Worm (Caenorhabditis elegans) whole organism, late embryonic: ENCODE measurements around the gene F07C3.9.

ENCODE experiments used
- F13H6.1 ChIP-seq: sonication (generic microtip); optimal IDR thresholded peaks from 2 replicates; lab custom pipeline; 2016; ENCODE audit warnings: missing genetic modification characterization, missing compliant biosample characterization
- K09A11.1 ChIP-seq: sonication (generic microtip); optimal IDR thresholded peaks from 2 replicates; lab custom pipeline; 2017; ENCODE audit warnings: antibody characterized with exemption, mild to moderate bottlenecking, missing genetic modification characterization, missing compliant biosample characterization; ENCODE audit not compliant: insufficient read depth
- T23F11.4 ChIP-seq: fragments of 200-800 bp; sonication (Bioruptor generic); optimal IDR thresholded peaks from 2 replicates; lab custom pipeline; 2018; ENCODE audit warnings: mild to moderate bottlenecking, missing genetic modification characterization, missing compliant biosample characterization
- Y22D7AL.16 ChIP-seq: sonication (generic microtip); optimal IDR thresholded peaks from 2 replicates; lab custom pipeline; 2016; ENCODE audit warnings: missing genetic modification characterization, missing compliant biosample characterization
- ceh-14 ChIP-seq: sonication (generic microtip); optimal IDR thresholded peaks from 2 replicates; lab custom pipeline; 2016; ENCODE audit warnings: missing genotype, missing genetic modification characterization, missing compliant biosample characterization
- ceh-18 ChIP-seq: sonication (generic microtip); optimal IDR thresholded peaks from 2 replicates; lab custom pipeline; 2016; ENCODE audit warnings: missing genetic modification characterization, missing compliant biosample characterization
- ceh-2 ChIP-seq: sonication (generic microtip); optimal IDR thresholded peaks from 2 replicates; lab custom pipeline; 2016; ENCODE audit warnings: missing genotype, missing genetic modification characterization, missing compliant biosample characterization
- ceh-24 ChIP-seq: sonication (generic microtip); optimal IDR thresholded peaks from 2 replicates; lab custom pipeline; 2016; ENCODE audit warnings: mild to moderate bottlenecking, missing genetic modification characterization, missing compliant biosample characterization
- ceh-30 ChIP-seq: fragments of 150-350 bp; optimal IDR thresholded peaks from 2 replicates; lab custom pipeline; 2014; ENCODE audit warnings: missing biosample characterization, missing genetic modification characterization
- ceh-31 ChIP-seq: sonication (generic microtip); optimal IDR thresholded peaks from 2 replicates; lab custom pipeline; 2016; ENCODE audit warnings: missing genetic modification characterization, missing compliant biosample characterization
- ceh-34 ChIP-seq: sonication (generic microtip); optimal IDR thresholded peaks from 2 replicates; lab custom pipeline; 2016; ENCODE audit warnings: mild to moderate bottlenecking, missing genetic modification characterization, missing compliant biosample characterization
- ceh-6 ChIP-seq: fragments of 200-800 bp; sonication (Bioruptor generic); optimal IDR thresholded peaks from 2 replicates; lab custom pipeline; 2018; ENCODE audit warnings: mild to moderate bottlenecking, missing genetic modification characterization, missing compliant biosample characterization
- ceh-9 ChIP-seq: sonication (generic microtip); optimal IDR thresholded peaks from 2 replicates; lab custom pipeline; 2016; ENCODE audit warnings: mild to moderate bottlenecking, missing genetic modification characterization, inconsistent platforms, missing compliant biosample characterization
- che-1 ChIP-seq: sonication (generic microtip); optimal IDR thresholded peaks from 2 replicates; lab custom pipeline; 2016; ENCODE audit warnings: mild to moderate bottlenecking, missing genetic modification characterization, missing compliant biosample characterization
- dmd-4 ChIP-seq: sonication (generic microtip); optimal IDR thresholded peaks from 2 replicates; lab custom pipeline; 2016; ENCODE audit warnings: borderline replicate concordance, missing genetic modification characterization, missing compliant biosample characterization
- dve-1 ChIP-seq: sonication (generic microtip); optimal IDR thresholded peaks from 2 replicates; lab custom pipeline; 2017; ENCODE audit warnings: antibody characterized with exemption, mild to moderate bottlenecking, missing genetic modification characterization, missing compliant biosample characterization
- elt-2 ChIP-seq: sonication (generic microtip); optimal IDR thresholded peaks from 2 replicates; lab custom pipeline; 2016; ENCODE audit warnings: missing genetic modification reagents, missing genetic modification characterization, missing compliant biosample characterization
- ets-4 ChIP-seq: sonication (generic microtip); optimal IDR thresholded peaks from 2 replicates; lab custom pipeline; 2016; ENCODE audit warnings: missing genetic modification characterization, missing compliant biosample characterization
- fax-1 ChIP-seq: sonication (generic microtip); optimal IDR thresholded peaks from 2 replicates; lab custom pipeline; 2016; ENCODE audit warnings: missing genotype, missing genetic modification characterization, missing compliant biosample characterization
- gmeb-2 ChIP-seq: sonication (generic microtip); optimal IDR thresholded peaks from 2 replicates; lab custom pipeline; 2016; ENCODE audit warnings: missing genetic modification characterization, inconsistent platforms, missing compliant biosample characterization
- hlh-30 ChIP-seq: sonication (generic microtip); optimal IDR thresholded peaks from 2 replicates; lab custom pipeline; 2017; ENCODE audit warnings: antibody characterized with exemption, missing genetic modification characterization, missing compliant biosample characterization; ENCODE audit not compliant: insufficient read depth
- hlh-6 ChIP-seq: sonication (generic microtip); optimal IDR thresholded peaks from 2 replicates; lab custom pipeline; 2016; ENCODE audit warnings: missing genotype, missing genetic modification characterization, missing compliant biosample characterization
- hlh-8 ChIP-seq: sonication (generic microtip); optimal IDR thresholded peaks from 2 replicates; lab custom pipeline; 2016; ENCODE audit warnings: missing genotype, missing genetic modification characterization, missing compliant biosample characterization
- lim-6 ChIP-seq: sonication (generic microtip); optimal IDR thresholded peaks from 2 replicates; lab custom pipeline; 2016; ENCODE audit warnings: missing genetic modification characterization, missing compliant biosample characterization
- lin-11 ChIP-seq: fragments of 200-800 bp; sonication (Bioruptor generic); optimal IDR thresholded peaks from 2 replicates; lab custom pipeline; 2018; ENCODE audit warnings: mild to moderate bottlenecking, missing genetic modification characterization, missing compliant biosample characterization
- nfya-1 ChIP-seq: sonication (generic microtip); optimal IDR thresholded peaks from 2 replicates; lab custom pipeline; 2017; ENCODE audit warnings: missing genetic modification characterization, mild to moderate bottlenecking, missing compliant biosample characterization, antibody characterized with exemption, moderate library complexity
- nhr-11 ChIP-seq: fragments of 150-350 bp; optimal IDR thresholded peaks from 2 replicates; lab custom pipeline; 2014; ENCODE audit warnings: missing biosample characterization, missing genetic modification characterization
- npax-4 ChIP-seq: sonication (generic microtip); optimal IDR thresholded peaks from 2 replicates; lab custom pipeline; 2016; ENCODE audit warnings: missing genetic modification characterization, missing compliant biosample characterization
- odd-2 ChIP-seq: sonication (generic microtip); optimal IDR thresholded peaks from 2 replicates; lab custom pipeline; 2017; ENCODE audit warnings: antibody characterized with exemption, mild to moderate bottlenecking, missing genetic modification characterization, missing compliant biosample characterization
- pag-3 ChIP-seq: sonication (generic microtip); optimal IDR thresholded peaks from 2 replicates; lab custom pipeline; 2016; ENCODE audit warnings: missing compliant biosample characterization, missing genetic modification characterization, borderline replicate concordance
- pax-1 ChIP-seq: fragments of 150-350 bp; optimal IDR thresholded peaks from 2 replicates; lab custom pipeline; 2014; ENCODE audit warnings: missing biosample characterization, missing genetic modification characterization
- pqm-1 ChIP-seq: sonication (generic microtip); optimal IDR thresholded peaks from 2 replicates; lab custom pipeline; 2016; ENCODE audit warnings: missing genetic modification characterization, missing compliant biosample characterization
- sox-2 ChIP-seq: fragments of 200-800 bp; sonication (Bioruptor generic); IDR thresholded peaks from 2 replicates; pipeline ENCODE4 v1.3.6; 2022; ENCODE audit warnings: missing genetic modification reagents, missing genetic modification characterization, missing compliant biosample characterization
- sox-4 ChIP-seq: sonication (generic microtip); optimal IDR thresholded peaks from 2 replicates; lab custom pipeline; 2017; ENCODE audit warnings: mild to moderate bottlenecking, missing genetic modification characterization, inconsistent platforms, missing compliant biosample characterization
- syd-9 ChIP-seq: sonication (generic microtip); optimal IDR thresholded peaks from 2 replicates; lab custom pipeline; 2016; ENCODE audit warnings: mild to moderate bottlenecking, missing genetic modification characterization, moderate library complexity, missing compliant biosample characterization
- tbx-2 ChIP-seq: sonication (generic microtip); optimal IDR thresholded peaks from 2 replicates; lab custom pipeline; 2016; ENCODE audit warnings: missing genetic modification characterization, missing compliant biosample characterization
- ttx-3 ChIP-seq: sonication (generic microtip); optimal IDR thresholded peaks from 2 replicates; lab custom pipeline; 2016; ENCODE audit warnings: missing genetic modification reagents, missing genetic modification characterization, missing compliant biosample characterization
- unc-3 ChIP-seq, 2 experiments: fragments of 200-800 bp in 1 of 2; sonication (Bioruptor generic) in 1 of 2; sonication (generic microtip) in 1 of 2; conservative IDR thresholded peaks in 1 of 2; optimal IDR thresholded peaks in 1 of 2; 2 replicates each; pipeline versions ENCODE4 v1.3.6 to Lab custom; 2016 to 2022; ENCODE audit warnings: missing compliant biosample characterization in 2 of 2, missing genetic modification characterization in 2 of 2, missing genetic modification reagents in 1 of 2
- unc-42 ChIP-seq: sonication (generic microtip); optimal IDR thresholded peaks from 2 replicates; lab custom pipeline; 2016; ENCODE audit warnings: missing genotype, missing genetic modification characterization, missing compliant biosample characterization
- unc-55 ChIP-seq: sonication (generic microtip); optimal IDR thresholded peaks from 2 replicates; lab custom pipeline; 2017; ENCODE audit warnings: missing biosample characterization, missing genetic modification reagents, missing genetic modification characterization

The F07C3.9 gene

ce11 chrV:9247416-9247815 is 7.0 kb downstream of the F07C3.9 start:
- TF ChIP-seq nfya-1 (tag; lab: Kevin White, UChicago) (peak; percentile 35), ceh-24 (tag; lab: Kevin White, UChicago) (no peak), ceh-34 (peak; percentile 46), unc-42 (tag; lab: Kevin White, UChicago) (peak; percentile 5), npax-4 (tag; lab: Kevin White, UChicago) (no peak), ceh-31 (tag; lab: Kevin White, UChicago) (peak; percentile 72), pax-1 (tag; lab: Kevin White, UChicago) (peak; percentile 23), hlh-30 (tag; lab: Kevin White, UChicago) (peak; percentile 14), pag-3 (tag; lab: Kevin White, UChicago) (no peak), tbx-2 (tag; lab: Kevin White, UChicago) (peak; percentile 46), ceh-18 (peak; percentile 60), unc-55 (no peak), lim-6 (no peak), dmd-4 (tag; lab: Kevin White, UChicago) (no peak)

DNA sequence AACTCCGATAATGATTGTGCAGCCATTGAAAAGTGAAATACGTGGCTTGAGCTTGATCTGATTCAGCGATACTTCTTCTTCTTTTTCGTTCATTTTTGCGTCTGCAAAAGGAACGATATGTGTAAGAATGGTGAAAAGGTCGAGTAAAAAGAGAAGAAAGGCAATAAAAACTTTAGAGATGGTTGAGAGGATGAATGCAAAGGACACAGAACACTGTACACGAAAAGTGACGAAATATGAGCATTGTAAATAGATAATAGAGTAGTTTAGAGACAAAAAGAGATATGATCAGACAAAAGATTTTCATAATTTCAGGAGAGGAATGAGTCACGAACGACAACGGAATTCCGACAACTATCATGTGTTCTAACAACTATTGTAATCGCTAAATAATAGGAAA is 8.2 kb downstream of the F07C3.9 start, which contains the start of gene aat-2:
Gene aat-2 (minus strand): TSS at position 101 of the 400 bp plus-strand sequence.
- TF ChIP-seq gmeb-2 (tag; lab: Kevin White, UChicago) (no peak), hlh-8 (tag; lab: Kevin White, UChicago) (no peak), ets-4 (tag; lab: Kevin White, UChicago) (no peak), dmd-4 (tag; lab: Kevin White, UChicago) (no peak), ceh-2 (tag; lab: Kevin White, UChicago) (no peak), syd-9 (tag; lab: Kevin White, UChicago) (no peak), sox-2 (no peak), sox-4 (tag; lab: Kevin White, UChicago) (no peak), ceh-14 (tag; lab: Kevin White, UChicago) (no peak), unc-3 (GFP tag; conservative IDR thresholded peaks at IDR 0.05; lab: Robert Waterston, UW) (no peak), unc-3 (tag; optimal IDR thresholded peaks at IDR 0.05; lab: Kevin White, UChicago) (no peak), che-1 (tag; lab: Kevin White, UChicago) (no peak), nfya-1 (tag; lab: Kevin White, UChicago) (no peak), hlh-6 (tag; lab: Kevin White, UChicago) (no peak), lim-6 (no peak), lin-11 (tag; lab: Kevin White, UChicago) (no peak)

DNA sequence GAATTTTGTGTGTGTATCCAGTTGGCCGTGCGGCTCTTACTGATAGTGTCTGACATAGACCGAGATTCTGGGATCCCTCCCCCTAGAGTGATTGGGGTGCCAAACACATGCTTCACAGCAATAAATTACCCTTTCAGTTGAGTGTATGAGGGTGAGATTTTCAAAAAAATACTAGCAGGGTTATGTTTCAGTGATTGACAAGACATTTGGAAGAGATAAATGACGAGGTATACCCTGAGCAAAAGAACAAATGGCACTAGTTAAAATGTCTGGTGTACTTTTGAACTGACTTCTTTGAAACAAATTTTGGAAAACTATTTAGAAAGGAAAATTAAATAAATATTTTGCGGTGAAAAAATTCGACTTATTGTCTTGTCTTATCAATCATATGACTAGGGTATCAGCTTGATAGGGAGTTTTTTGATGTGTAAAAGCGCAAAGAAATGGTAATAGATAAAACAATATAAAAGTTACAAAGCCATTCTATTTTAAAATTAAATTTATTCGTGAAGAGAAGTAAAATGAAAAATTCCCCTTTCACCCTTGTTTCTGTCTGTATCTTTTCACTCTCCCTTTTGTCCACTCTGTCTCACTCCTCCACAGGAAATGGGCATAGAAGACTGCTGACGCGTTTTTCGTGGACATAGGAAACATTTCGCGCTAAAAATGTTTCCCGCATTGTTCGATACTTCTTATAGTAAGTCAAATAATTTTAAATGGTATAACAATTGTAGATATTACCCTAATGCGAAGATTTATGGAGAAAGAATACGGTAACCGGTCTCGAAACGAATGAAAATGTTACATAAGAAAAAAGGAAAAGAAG is 11.1 kb downstream of the F07C3.9 start, which contains the start of gene glo-4:
Gene glo-4 (minus strand): TSS at position 51 of the 826 bp plus-strand sequence.
- TF ChIP-seq ceh-31 (tag; lab: Kevin White, UChicago) (peak; percentile 30), nfya-1 (tag; lab: Kevin White, UChicago) (peak; percentile 58), unc-42 (tag; lab: Kevin White, UChicago) (peak; percentile 76), ceh-30 (tag; lab: Kevin White, UChicago) (peak; percentile 57), K09A11.1 (tag; lab: Kevin White, UChicago) (no peak)

DNA sequence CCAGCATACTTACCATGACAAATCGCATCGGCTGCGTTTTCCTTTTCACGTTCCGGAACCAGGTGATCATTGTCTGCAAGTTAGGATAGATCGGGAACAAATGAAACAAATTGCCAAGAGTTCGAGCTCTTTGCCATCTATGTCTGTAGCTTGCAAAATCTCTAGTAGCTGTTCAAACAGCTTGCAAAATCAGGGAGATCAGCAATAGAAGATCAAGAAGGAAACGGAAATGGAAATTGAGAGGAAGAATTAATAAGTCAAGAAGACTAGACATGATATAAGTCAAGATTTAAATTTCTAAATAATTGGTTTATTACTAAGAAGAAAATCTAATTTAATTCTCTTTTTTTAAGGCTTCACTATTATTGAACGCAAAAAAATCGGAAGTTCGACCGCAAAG is 22.1 kb downstream of the F07C3.9 start, which contains the start of gene F07C3.3:
Gene F07C3.3 (minus strand): TSS at position 101 of the 400 bp plus-strand sequence.
- TF ChIP-seq ceh-9 (tag; lab: Kevin White, UChicago) (no peak), nhr-11 (tag; lab: Kevin White, UChicago) (no peak), fax-1 (tag; lab: Kevin White, UChicago) (no peak), ceh-30 (tag; lab: Kevin White, UChicago) (no peak), F13H6.1 (no peak), sox-2 (no peak), Y22D7AL.16 (tag; lab: Kevin White, UChicago) (no peak), ceh-6 (GFP tag; lab: Kevin White, UChicago) (no peak), pqm-1 (tag; lab: Kevin White, UChicago) (no peak), lim-6 (no peak), ceh-2 (tag; lab: Kevin White, UChicago) (no peak), elt-2 (tag; lab: Kevin White, UChicago) (no peak), ttx-3 (tag; lab: Kevin White, UChicago) (no peak), T23F11.4 (no peak), gmeb-2 (tag; lab: Kevin White, UChicago) (no peak), odd-2 (tag; lab: Kevin White, UChicago) (no peak), dve-1 (tag; lab: Kevin White, UChicago) (no peak)
